Fruit fly (Drosophila melanogaster): ENCODE results near the gene CG10561.

CG10561 gene

DNA sequence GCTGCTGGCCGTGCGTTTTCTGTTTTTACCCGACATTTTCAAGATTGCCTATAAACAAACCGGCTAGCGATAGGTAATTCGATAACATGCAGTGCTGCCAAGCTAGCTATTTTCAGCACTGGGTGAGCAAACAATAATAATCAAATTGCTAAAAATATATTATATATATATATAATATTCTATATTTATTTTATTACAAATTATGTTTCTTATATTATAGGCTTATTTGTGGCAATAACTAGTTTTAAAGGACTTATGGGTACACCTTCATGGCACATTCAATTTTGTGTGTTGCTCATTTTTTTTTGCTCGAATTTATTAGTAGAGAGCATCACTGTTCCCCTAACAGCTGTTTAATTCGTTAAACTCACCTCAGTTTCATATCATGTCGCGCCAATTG, 12.7 kb downstream of the CG10561 start (continued):
- TF ChIP-seq CG18619 (GFP tag; optimal IDR thresholded peaks at IDR 0.05) (peak; percentile 68), CG14441 (GFP tag; IDR thresholded peaks at IDR 0.05) (peak; percentile 43; the same call in 1 of the 2 replicates), Sin3A (optimal IDR thresholded peaks at IDR 0.05) (no peak), dati (GFP tag; IDR thresholded peaks at IDR 0.05) (no peak), CG17385 (GFP tag; optimal IDR thresholded peaks at IDR 0.05) (peak; percentile 68), CG7372 (GFP tag; IDR thresholded peaks at IDR 0.05) (0 out of 2 replicates have a peak, but pooled peaks have one; percentile 17), trem (tag; optimal IDR thresholded peaks at IDR 0.05) (peak; percentile 40), Dek (tag; optimal IDR thresholded peaks at IDR 0.05) (peak; percentile 73), Stat92E (GFP tag; optimal IDR thresholded peaks at IDR 0.05) (peak in 1 of 3 experiments; percentile 56), NfI (GFP tag; optimal IDR thresholded peaks at IDR 0.05) (peak; percentile 75), CG18011 (GFP tag; optimal IDR thresholded peaks at IDR 0.05) (peak; percentile 11), Blimp-1 (GFP tag; optimal IDR thresholded peaks at IDR 0.05) (no peak), zf30C (GFP tag; optimal IDR thresholded peaks at IDR 0.05) (peak; percentile 49), tgo (GFP tag; IDR thresholded peaks at IDR 0.05) (peak; percentile 56; the same call in 1 of the 3 replicates), Trl (optimal IDR thresholded peaks at IDR 0.05) (no peak), Trl (GFP tag; optimal IDR thresholded peaks at IDR 0.05) (no peak), CG13424 (tag; optimal IDR thresholded peaks at IDR 0.05) (peak; percentile 87), CG6683 (GFP tag; optimal IDR thresholded peaks at IDR 0.05) (peak; percentile 52), ATbp (GFP tag; optimal IDR thresholded peaks at IDR 0.05) (peak; percentile 32), fd3F (GFP tag; optimal IDR thresholded peaks at IDR 0.05) (peak; percentile 63), CG30020 (tag; optimal IDR thresholded peaks at IDR 0.05) (peak; percentile 57), shn (GFP tag; optimal IDR thresholded peaks at IDR 0.05) (peak; percentile 13), Kr (GFP tag; optimal IDR thresholded peaks at IDR 0.05) (no peak), CG8388 (GFP tag; optimal IDR thresholded peaks at IDR 0.05) (peak; percentile 58), ac (GFP tag; optimal IDR thresholded peaks at IDR 0.05) (peak; percentile 1), CG10654 (GFP tag; optimal IDR thresholded peaks at IDR 0.05) (peak; percentile 52), HLHmδ (GFP tag; optimal IDR thresholded peaks at IDR 0.05) (no peak), CG4424 (GFP tag; optimal IDR thresholded peaks at IDR 0.05) (peak; percentile 47), CG4820 (GFP tag; optimal IDR thresholded peaks at IDR 0.05) (peak; percentile 35), CG18599 (GFP tag; optimal IDR thresholded peaks at IDR 0.05) (peak; percentile 74), gsb (GFP tag; IDR thresholded peaks at IDR 0.05) (no peak), CG10979 (tag; optimal IDR thresholded peaks at IDR 0.05) (peak; percentile 59), Scr (GFP tag; IDR thresholded peaks at IDR 0.05; ENCODE audit: partially characterized antibody) (peak; percentile 39; the same call in 1 of the 2 replicates), lilli (GFP tag; optimal IDR thresholded peaks at IDR 0.05) (peak; percentile 40), cwo (GFP tag; optimal IDR thresholded peaks at IDR 0.05) (peak; percentile 7), CG17359 (tag; optimal IDR thresholded peaks at IDR 0.05) (peak; percentile 28), Spps (tag; optimal IDR thresholded peaks at IDR 0.05) (peak; percentile 38), CG12104 (GFP tag; optimal IDR thresholded peaks at IDR 0.05) (peak; percentile 23), schlank (tag; optimal IDR thresholded peaks at IDR 0.05) (no peak), CG10543 (GFP tag; optimal IDR thresholded peaks at IDR 0.05) (peak; percentile 84), danr (GFP tag; IDR thresholded peaks at IDR 0.05) (0 out of 2 replicates have a peak, but pooled peaks have one; percentile 18), B-H1 (GFP tag; IDR thresholded peaks at IDR 0.05) (no peak), Eip74EF (GFP tag; optimal IDR thresholded peaks at IDR 0.05) (peak in 1 of 2 experiments; percentile 34), CG31224 (GFP tag; IDR thresholded peaks at IDR 0.05) (0 out of 2 replicates have a peak, but pooled peaks have one; percentile 22), CG12659 (GFP tag; optimal IDR thresholded peaks at IDR 0.05) (peak; percentile 83), pho (GFP tag; optimal IDR thresholded peaks at IDR 0.05) (no peak), Drgx (GFP tag; IDR thresholded peaks at IDR 0.05) (no peak), CG5953 (GFP tag; IDR thresholded peaks at IDR 0.05) (no peak), scrt (GFP tag; optimal IDR thresholded peaks at IDR 0.05) (no peak), nom (GFP tag; optimal IDR thresholded peaks at IDR 0.05) (peak; percentile 14)

All from whole organism, embryonic.